Worm (Caenorhabditis elegans): ENCODE results near the gene fln-2.

Gene fln-2

DNA sequence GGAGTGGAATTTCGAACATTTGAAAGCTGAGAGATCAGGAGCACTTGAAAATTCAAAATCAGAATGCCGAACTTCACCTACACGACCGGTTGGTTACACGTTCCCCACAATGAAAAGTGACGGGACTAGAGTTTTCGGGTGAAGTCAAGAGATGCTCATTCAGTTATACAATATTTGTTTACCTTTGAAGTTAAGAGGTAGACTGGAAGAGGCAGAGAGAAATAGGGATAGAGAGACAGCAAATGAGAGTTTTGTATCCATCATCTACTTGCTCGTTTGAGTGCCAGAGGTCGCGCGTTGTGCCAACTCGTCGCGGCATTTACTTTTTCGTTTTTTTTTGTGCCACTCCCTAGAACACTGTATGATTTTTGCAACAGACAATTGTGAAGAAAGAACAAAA lies 13.2 kb downstream of the fln-2 start:
- TF ChIP-seq unc-62 (GFP tag; optimal IDR thresholded peaks at IDR 0.05) (no peak), ztf-25 (GFP tag; IDR thresholded peaks at IDR 0.05) (no peak), lin-40 (tag; optimal IDR thresholded peaks at IDR 0.05) (no peak), F37B4.10 (GFP tag; IDR thresholded peaks at IDR 0.05) (no peak), ZK185.1 (tag; optimal IDR thresholded peaks at IDR 0.05; ENCODE audit: poor library complexity, severe bottlenecking) (no peak), snpc-1.1 (tag; optimal IDR thresholded peaks at IDR 0.05; ENCODE audit: insufficient read depth) (no peak), attf-3 (GFP tag; conservative IDR thresholded peaks at IDR 0.05) (no peak), F57C9.4 (tag; optimal IDR thresholded peaks at IDR 0.05) (no peak), ceh-100 (GFP tag; IDR thresholded peaks at IDR 0.05) (no peak), die-1 (tag; optimal IDR thresholded peaks at IDR 0.05) (no peak), ceh-58 (GFP tag; IDR thresholded peaks at IDR 0.05) (no peak), F22D6.2 (tag; optimal IDR thresholded peaks at IDR 0.05) (no peak), lag-1 (GFP tag; IDR thresholded peaks at IDR 0.05) (no peak), ztf-22 (GFP tag; optimal IDR thresholded peaks at IDR 0.05) (no peak), snpc-4 (GFP tag; optimal IDR thresholded peaks at IDR 0.05) (no peak), snpc-4 (tag; optimal IDR thresholded peaks at IDR 0.05) (no peak), F52B5.7 (tag; optimal IDR thresholded peaks at IDR 0.05) (no peak), Y53F4B.3 (GFP tag; IDR thresholded peaks at IDR 0.05) (no peak), snpc-3.4 (tag; optimal IDR thresholded peaks at IDR 0.05) (no peak), attf-6 (GFP tag; IDR thresholded peaks at IDR 0.05) (no peak), hlh-12 (tag; optimal IDR thresholded peaks at IDR 0.05) (no peak)

ce11 chrX:9411675-9412074 lies 14.2 kb downstream of the fln-2 start:
- TF ChIP-seq B0035.1 (tag; optimal IDR thresholded peaks at IDR 0.05) (no peak), ceh-100 (GFP tag; IDR thresholded peaks at IDR 0.05) (no peak), chd-7 (tag; optimal IDR thresholded peaks at IDR 0.05) (no peak), K12H6.12 (tag; optimal IDR thresholded peaks at IDR 0.05) (no peak), nfya-1 (tag; optimal IDR thresholded peaks at IDR 0.05; ENCODE audit: borderline replicate concordance, insufficient read depth) (no peak), unc-130 (GFP tag; optimal IDR thresholded peaks at IDR 0.05) (no peak), F55B11.4 (tag; optimal IDR thresholded peaks at IDR 0.05; ENCODE audit: borderline replicate concordance, insufficient read depth) (no peak), rpc-1 (optimal IDR thresholded peaks at IDR 0.05) (no peak), rpc-1 (tag; optimal IDR thresholded peaks at IDR 0.05) (no peak), mes-4 (tag; optimal IDR thresholded peaks at IDR 0.05) (no peak), Y53G8AR.9 (GFP tag; conservative IDR thresholded peaks at IDR 0.05) (no peak), T07F8.4 (tag; optimal IDR thresholded peaks at IDR 0.05) (no peak), lag-1 (GFP tag; IDR thresholded peaks at IDR 0.05) (no peak), C17E4.6 (GFP tag; IDR thresholded peaks at IDR 0.05) (no peak), lsl-1 (GFP tag; optimal IDR thresholded peaks at IDR 0.05) (no peak), tbx-9 (tag; optimal IDR thresholded peaks at IDR 0.05; ENCODE audit: borderline replicate concordance) (no peak), cebp-2 (GFP tag; IDR thresholded peaks at IDR 0.05) (no peak), snpc-3.4 (tag; optimal IDR thresholded peaks at IDR 0.05) (no peak), atf-7 (tag; optimal IDR thresholded peaks at IDR 0.05) (no peak), tbp1 (GFP tag; optimal IDR thresholded peaks at IDR 0.05) (no peak)

- TF ChIP-seq T26A5.8 (tag; optimal IDR thresholded peaks at IDR 0.05), result no peak
- TF ChIP-seq C17E4.6 (GFP tag; IDR thresholded peaks at IDR 0.05), result no peak
- TF ChIP-seq xnd-1 (tag; optimal IDR thresholded peaks at IDR 0.05), result no peak
- no peak for TF ChIP-seq let-607 (tag; optimal IDR thresholded peaks at IDR 0.05)
- TF ChIP-seq ztf-18 (tag; optimal IDR thresholded peaks at IDR 0.05), result no peak
- no peak for TF ChIP-seq gei-17 (GFP tag; optimal IDR thresholded peaks at IDR 0.05)
- TF ChIP-seq C06A6.2 (GFP tag; conservative IDR thresholded peaks at IDR 0.05), result no peak
- TF ChIP-seq B0019.2 (GFP tag; conservative IDR thresholded peaks at IDR 0.05), result no peak
- TF ChIP-seq dpl-1 (GFP tag; optimal IDR thresholded peaks at IDR 0.05), result no peak
- no peak for TF ChIP-seq F37B4.10 (GFP tag; IDR thresholded peaks at IDR 0.05)
These were observed 19.8 kb downstream of the fln-2 start for ce11 chrX:9417326-9417725.

Data from whole organism, young adult.